Fruit fly (Drosophila melanogaster): ENCODE results near the gene CG1677.

The CG1677 gene

dm6 chrX:7301351-7302328 lies 104.0 kb downstream of the CG1677 start (continued):
- TF ChIP-seq fd85E (GFP tag; optimal IDR thresholded peaks at IDR 0.05) = peak; percentile 22
- peak; percentile 94 for TF ChIP-seq CG32006 (GFP tag; optimal IDR thresholded peaks at IDR 0.05)
- TF ChIP-seq eg (GFP tag; IDR thresholded peaks at IDR 0.05) = peak; percentile 82
- TF ChIP-seq Ets21C (GFP tag; optimal IDR thresholded peaks at IDR 0.05) = peak; percentile 71
- TF ChIP-seq CG3032 (tag; optimal IDR thresholded peaks at IDR 0.05) = peak; percentile 75
- TF ChIP-seq fd59A (GFP tag; optimal IDR thresholded peaks at IDR 0.05) = peak; percentile 89
- TF ChIP-seq CG1621 (tag; optimal IDR thresholded peaks at IDR 0.05) = peak; percentile 27
- TF ChIP-seq Blimp-1 (GFP tag; optimal IDR thresholded peaks at IDR 0.05) = peak; percentile 52
- peak; percentile 62 for TF ChIP-seq CG15336 (GFP tag; IDR thresholded peaks at IDR 0.05)
- 0 out of 2 replicates have a peak, but pooled peaks have one; percentile 38 for TF ChIP-seq CG11294 (GFP tag; IDR thresholded peaks at IDR 0.05)
- peak; percentile 90 for TF ChIP-seq topi (GFP tag; optimal IDR thresholded peaks at IDR 0.05)
- TF ChIP-seq Hr4 (GFP tag; optimal IDR thresholded peaks at IDR 0.05) = peak; percentile 81
- peak; percentile 69 for TF ChIP-seq net (GFP tag; optimal IDR thresholded peaks at IDR 0.05)
- no peak for TF ChIP-seq Hr38 (GFP tag; optimal IDR thresholded peaks at IDR 0.05)
- TF ChIP-seq Met (GFP tag; optimal IDR thresholded peaks at IDR 0.05) = peak; percentile 83
- TF ChIP-seq CG9139 (GFP tag; optimal IDR thresholded peaks at IDR 0.05) = peak; percentile 44

dm6 chrX:7300722-7301350 lies 104.8 kb downstream of the CG1677 start:
- TF ChIP-seq Gug (GFP tag; IDR thresholded peaks at IDR 0.05) = peak; percentile 33
- peak; percentile 51 for TF ChIP-seq CG6163 (GFP tag; IDR thresholded peaks at IDR 0.05)
- peak; percentile 15 for TF ChIP-seq vri (GFP tag; optimal IDR thresholded peaks at IDR 0.05)
- no peak for TF ChIP-seq Hr39 (GFP tag; optimal IDR thresholded peaks at IDR 0.05)
- TF ChIP-seq Lpt (GFP tag; optimal IDR thresholded peaks at IDR 0.05) = peak; percentile 69
- TF ChIP-seq Eip93F (GFP tag; optimal IDR thresholded peaks at IDR 0.05) = peak; percentile 46
- TF ChIP-seq CG9139 (GFP tag; optimal IDR thresholded peaks at IDR 0.05) = no peak
- peak; percentile 44 for TF ChIP-seq svp (GFP tag)
- peak; percentile 44 for TF ChIP-seq fkh (GFP tag; optimal IDR thresholded peaks at IDR 0.05)
- TF ChIP-seq fd59A (GFP tag; optimal IDR thresholded peaks at IDR 0.05) = peak; percentile 3

dm6 chrX:7300356-7300721 lies 105.3 kb downstream of the CG1677 start:
- TF ChIP-seq CG3919 (GFP tag; optimal IDR thresholded peaks at IDR 0.05) (peak; percentile 48), dsx (GFP tag; optimal IDR thresholded peaks at IDR 0.05; ENCODE audit: poor library complexity, severe bottlenecking) (peak; percentile 83), cyc (GFP tag; optimal IDR thresholded peaks at IDR 0.05) (peak; percentile 19), ss (GFP tag; optimal IDR thresholded peaks at IDR 0.05) (no peak), CG7368 (GFP tag; optimal IDR thresholded peaks at IDR 0.05) (peak; percentile 11), acj6 (GFP tag; optimal IDR thresholded peaks at IDR 0.05) (peak; percentile 51), CG6163 (GFP tag; IDR thresholded peaks at IDR 0.05) (peak; percentile 63), Gug (GFP tag; IDR thresholded peaks at IDR 0.05) (peak; percentile 32), Met (GFP tag; optimal IDR thresholded peaks at IDR 0.05) (peak; percentile 38), svp (GFP tag) (no peak), CG8319 (GFP tag; optimal IDR thresholded peaks at IDR 0.05) (no peak), esn (GFP tag; optimal IDR thresholded peaks at IDR 0.05) (peak; percentile 47), Eip78C (GFP tag) (peak; percentile 86), Ets21C (GFP tag; optimal IDR thresholded peaks at IDR 0.05) (peak; percentile 12), dac (GFP tag; optimal IDR thresholded peaks at IDR 0.05) (no peak), Hr38 (GFP tag; optimal IDR thresholded peaks at IDR 0.05) (no peak), achi (GFP tag; optimal IDR thresholded peaks at IDR 0.05) (no peak), CG16779 (tag; optimal IDR thresholded peaks at IDR 0.05) (no peak), fkh (GFP tag; optimal IDR thresholded peaks at IDR 0.05) (no peak), Eip75B (GFP tag; optimal IDR thresholded peaks at IDR 0.05) (no peak), pdm3 (GFP tag; optimal IDR thresholded peaks at IDR 0.05) (peak; percentile 48), CG6276 (GFP tag; optimal IDR thresholded peaks at IDR 0.05) (peak; percentile 11), CG34406 (GFP tag; optimal IDR thresholded peaks at IDR 0.05) (peak; percentile 8), Hr39 (GFP tag; optimal IDR thresholded peaks at IDR 0.05) (peak; percentile 25), CG11294 (GFP tag; IDR thresholded peaks at IDR 0.05) (peak; percentile 28), Smox (GFP tag; optimal IDR thresholded peaks at IDR 0.05) (no peak), Blimp-1 (GFP tag; optimal IDR thresholded peaks at IDR 0.05) (peak; percentile 24), CG6792 (GFP tag; optimal IDR thresholded peaks at IDR 0.05) (peak; percentile 13), CG1621 (tag; optimal IDR thresholded peaks at IDR 0.05) (peak; percentile 9), CG6854 (GFP tag; optimal IDR thresholded peaks at IDR 0.05) (no peak), Sox102F (GFP tag; optimal IDR thresholded peaks at IDR 0.05) (no peak), eg (GFP tag; IDR thresholded peaks at IDR 0.05) (peak; percentile 44; the same call in 1 of the 3 replicates)

Measured in whole organism, prepupa.